Worm (Caenorhabditis elegans): ENCODE data around the gene R107.9.
"Not testable (repeated sequence)": the region's sequence is repeated elsewhere in the genome, so short reads cannot be mapped to it uniquely, and the experiment has no call there.

- TF ChIP-seq Y56A3A.18 (GFP tag; IDR thresholded peaks at IDR 0.05); chd-7 (tag; optimal IDR thresholded peaks at IDR 0.05); bed-2 (GFP tag; IDR thresholded peaks at IDR 0.05); ztf-25 (GFP tag; IDR thresholded peaks at IDR 0.05); hmg-20 (GFP tag; IDR thresholded peaks at IDR 0.05); ama-1 (optimal IDR thresholded peaks at IDR 0.05); ama-1 (GFP tag; optimal IDR thresholded peaks at IDR 0.05); pha-4 (tag; optimal IDR thresholded peaks at IDR 0.05); C06A6.2 (GFP tag; conservative IDR thresholded peaks at IDR 0.05); snpc-3.4 (tag; optimal IDR thresholded peaks at IDR 0.05); cebp-1 (GFP tag; IDR thresholded peaks at IDR 0.05); cebp-1 (tag; optimal IDR thresholded peaks at IDR 0.05); mes-4 (tag; optimal IDR thresholded peaks at IDR 0.05): not testable (repeated sequence)
Measured at ce11 chrIII:9005905-9006372, 31.8 kb upstream of the R107.9 start, which contains the start of gene rab-6.1.
